Worm (Caenorhabditis elegans) whole organism, L3 larva: Measurements from ENCODE around the gene F40C5.2.

Experiments used
- ama-1 ChIP-seq: fragments of 150-350 bp; optimal IDR thresholded peaks from 2 replicates; lab custom pipeline; 2018
- pqm-1 ChIP-seq: fragments of 150-350 bp; optimal IDR thresholded peaks from 2 replicates; lab custom pipeline; 2017; ENCODE audit warnings: missing biosample characterization, missing genetic modification characterization, inconsistent platforms
- skn-1 ChIP-seq: fragments of 150-350 bp; optimal IDR thresholded peaks from 2 replicates; lab custom pipeline; 2014; ENCODE audit warnings: missing biosample characterization, missing genetic modification characterization

- no peak for TF ChIP-seq skn-1 (tag; lab: Kevin White, UChicago)
- no peak for TF ChIP-seq pqm-1 (tag; lab: Kevin White, UChicago)
- no peak for TF ChIP-seq ama-1
Observed at ce11 chrV:3586014-3586689, 15.4 kb downstream of the F40C5.2 start, which contains the start of the genes rpl-11.1 and T22F3.2.
